Worm (Caenorhabditis elegans): ENCODE results near the gene nhr-249.

ce11 chrIV:7003323-7003722 lies 31.0 kb upstream of the nhr-249 start, which contains the start of gene cht-3:
- TF ChIP-seq dpl-1 (GFP tag; optimal IDR thresholded peaks at IDR 0.05) (no peak), F33H1.4 (GFP tag; IDR thresholded peaks at IDR 0.05) (no peak), rec-8 (tag; optimal IDR thresholded peaks at IDR 0.05) (no peak), hlh-26 (GFP tag; conservative IDR thresholded peaks at IDR 0.05) (no peak), ztf-28 (GFP tag; IDR thresholded peaks at IDR 0.05) (no peak), F49E8.2 (tag; optimal IDR thresholded peaks at IDR 0.05; ENCODE audit: insufficient read depth) (no peak), lag-1 (GFP tag; IDR thresholded peaks at IDR 0.05) (no peak), sptf-2 (GFP tag; optimal IDR thresholded peaks at IDR 0.05) (no peak), F57A8.1 (GFP tag; optimal IDR thresholded peaks at IDR 0.05) (no peak)

Measured in whole organism, young adult.